Fruit fly (Drosophila melanogaster) whole organism, embryonic: ENCODE measurements around the gene Sk2.

Experiments used
- Bdp1 ChIP-seq: fragments of 200-800 bp; sonication (Bioruptor generic); optimal IDR thresholded peaks from 3 replicates; lab custom pipeline; 2016; ENCODE audit warnings: missing biosample characterization, missing genetic modification characterization
- CG1024 ChIP-seq: fragments of 200-800 bp; sonication (Bioruptor generic); IDR thresholded peaks from 2 replicates; pipeline ENCODE4 v1.3.6; 2022; ENCODE audit warnings: missing biosample characterization, missing genetic modification characterization
- CG10543 ChIP-seq: fragments of 200-800 bp; sonication (Bioruptor generic); optimal IDR thresholded peaks from 3 replicates; lab custom pipeline; 2017; ENCODE audit warnings: missing biosample characterization, mild to moderate bottlenecking, missing genetic modification characterization, moderate library complexity
- CG10565 ChIP-seq: fragments of 200-800 bp; sonication (Bioruptor generic); optimal IDR thresholded peaks from 3 replicates; lab custom pipeline; 2016; ENCODE audit warnings: missing biosample characterization, mild to moderate bottlenecking, missing genetic modification characterization
- CG11723 ChIP-seq: fragments of 200-800 bp; sonication (Bioruptor generic); optimal IDR thresholded peaks from 2 replicates; lab custom pipeline; 2017; ENCODE audit warnings: missing biosample characterization, mild to moderate bottlenecking, missing genetic modification characterization
- CG13424 ChIP-seq: fragments of 200-800 bp; sonication (Bioruptor generic); optimal IDR thresholded peaks from 2 replicates; lab custom pipeline; 2019; ENCODE audit warnings: missing biosample characterization, mild to moderate bottlenecking, missing genetic modification characterization, moderate library complexity
- CG13624 ChIP-seq: fragments of 200-800 bp; sonication (Bioruptor generic); optimal IDR thresholded peaks from 2 replicates; lab custom pipeline; 2016; ENCODE audit warnings: missing biosample characterization, missing genetic modification characterization
- CG13775 ChIP-seq: fragments of 200-800 bp; sonication (Bioruptor generic); optimal IDR thresholded peaks from 3 replicates; lab custom pipeline; 2017; ENCODE audit warnings: missing biosample characterization, mild to moderate bottlenecking, missing genetic modification characterization
- CG14050 ChIP-seq: fragments of 200-800 bp; sonication (Bioruptor generic); IDR thresholded peaks from 3 replicates; pipeline ENCODE4 v1.3.6; 2022; ENCODE audit warnings: missing biosample characterization, missing genetic modification characterization
- CG14860 ChIP-seq: fragments of 200-800 bp; sonication (Bioruptor generic); IDR thresholded peaks from 3 replicates; pipeline ENCODE4 v1.3.6; 2022; ENCODE audit warnings: missing biosample characterization, missing genetic modification characterization; ENCODE audit not compliant: partially characterized antibody
- CG15696 ChIP-seq: fragments of 200-800 bp; sonication (Bioruptor generic); optimal IDR thresholded peaks from 2 replicates; lab custom pipeline; 2019; ENCODE audit warnings: missing biosample characterization, mild to moderate bottlenecking, missing genetic modification characterization, moderate library complexity
- CG16813 ChIP-seq: fragments of 200-800 bp; sonication (Bioruptor generic); IDR thresholded peaks from 3 replicates; pipeline ENCODE4 v1.3.6; 2022; ENCODE audit warnings: missing biosample characterization, missing genetic modification characterization; ENCODE audit not compliant: partially characterized antibody
- CG17359 ChIP-seq: fragments of 200-800 bp; sonication (Bioruptor generic); optimal IDR thresholded peaks from 3 replicates; lab custom pipeline; 2018; ENCODE audit warnings: missing biosample characterization, mild to moderate bottlenecking, missing genetic modification characterization, moderate library complexity
- CG17385 ChIP-seq: fragments of 200-800 bp; sonication (Bioruptor generic); optimal IDR thresholded peaks from 3 replicates; lab custom pipeline; 2018; ENCODE audit warnings: missing biosample characterization, mild to moderate bottlenecking, missing genetic modification characterization
- CG1792 ChIP-seq: fragments of 200-800 bp; sonication (Bioruptor generic); optimal IDR thresholded peaks from 2 replicates; lab custom pipeline; 2016; ENCODE audit warnings: missing biosample characterization, missing genetic modification characterization
- CG1832 ChIP-seq: fragments of 200-800 bp; sonication (Bioruptor generic); optimal IDR thresholded peaks from 2 replicates; lab custom pipeline; 2017; ENCODE audit warnings: missing biosample characterization, mild to moderate bottlenecking, missing genetic modification characterization, inconsistent platforms
- CG2116 ChIP-seq: fragments of 200-800 bp; sonication (Bioruptor generic); optimal IDR thresholded peaks from 3 replicates; lab custom pipeline; 2018; ENCODE audit warnings: missing biosample characterization, mild to moderate bottlenecking, missing genetic modification characterization
- CG33557 ChIP-seq: fragments of 200-800 bp; sonication (Bioruptor generic); optimal IDR thresholded peaks from 2 replicates; lab custom pipeline; 2019; ENCODE audit warnings: missing biosample characterization, mild to moderate bottlenecking, missing genetic modification characterization, moderate library complexity
- CG3847 ChIP-seq: fragments of 200-800 bp; sonication (Bioruptor generic); IDR thresholded peaks from 2 replicates; pipeline ENCODE4 v1.3.6; 2022; ENCODE audit warnings: missing biosample characterization, missing genetic modification characterization
- CG5953 ChIP-seq: fragments of 200-800 bp; sonication (Bioruptor generic); IDR thresholded peaks from 2 replicates; pipeline ENCODE4 v1.3.6; 2022; ENCODE audit warnings: missing biosample characterization, missing genetic modification characterization
- CG7357 ChIP-seq: fragments of 200-800 bp; sonication (Bioruptor generic); IDR thresholded peaks from 3 replicates; pipeline ENCODE4 v1.3.6; 2022; ENCODE audit warnings: missing biosample characterization, missing genetic modification characterization
- CG8924 ChIP-seq: fragments of 200-800 bp; optimal IDR thresholded peaks from 3 replicates; lab custom pipeline; 2019; ENCODE audit warnings: missing biosample characterization, mild to moderate bottlenecking, missing genetic modification characterization, moderate library complexity
- CG9932 ChIP-seq: fragments of 200-800 bp; sonication (Bioruptor generic); IDR thresholded peaks from 2 replicates; pipeline ENCODE4 v1.3.6; 2022; ENCODE audit warnings: missing biosample characterization, missing genetic modification characterization
- CTCF ChIP-seq: fragments of 200-800 bp; sonication (Bioruptor generic); optimal IDR thresholded peaks from 2 replicates; lab custom pipeline; 2017; ENCODE audit warnings: missing biosample characterization, mild to moderate bottlenecking, missing genetic modification characterization, moderate library complexity
- Deaf1 ChIP-seq: fragments of 200-800 bp; optimal IDR thresholded peaks from 3 replicates; lab custom pipeline; 2019; ENCODE audit warnings: missing biosample characterization, mild to moderate bottlenecking, missing genetic modification characterization, moderate library complexity
- Dfd ChIP-seq, 2 experiments: fragments of >200 bp; optimal IDR thresholded peaks; 2 replicates each; lab custom pipeline; 2017; ENCODE audit warnings: missing biosample characterization in 2 of 2, missing genetic modification characterization in 2 of 2
- Ets97D ChIP-seq: fragments of 200-800 bp; sonication (Bioruptor generic); optimal IDR thresholded peaks from 3 replicates; lab custom pipeline; 2016; ENCODE audit warnings: missing biosample characterization, missing genetic modification characterization
- Fer3 ChIP-seq: fragments of 200-800 bp; sonication (Bioruptor generic); optimal IDR thresholded peaks from 2 replicates; lab custom pipeline; 2018; ENCODE audit warnings: missing biosample characterization, mild to moderate bottlenecking, missing genetic modification characterization, moderate library complexity
- GATAe ChIP-seq: fragments of 200-800 bp; sonication (Bioruptor generic); conservative IDR thresholded peaks from 2 replicates; pipeline ENCODE4 v1.3.6; 2022; ENCODE audit warnings: missing biosample characterization, missing genetic modification characterization
- HHEX ChIP-seq: fragments of 200-800 bp; sonication (Bioruptor generic); optimal IDR thresholded peaks from 3 replicates; lab custom pipeline; 2017; ENCODE audit warnings: missing biosample characterization, mild to moderate bottlenecking, missing genetic modification characterization, missing genetic modification reagents
- MESR4 ChIP-seq: fragments of 200-800 bp; sonication (Bioruptor generic); optimal IDR thresholded peaks from 2 replicates; lab custom pipeline; 2018; ENCODE audit warnings: missing biosample characterization, mild to moderate bottlenecking, missing genetic modification characterization, moderate library complexity
- Meics ChIP-seq: fragments of 200-800 bp; sonication (Bioruptor generic); optimal IDR thresholded peaks from 2 replicates; lab custom pipeline; 2017; ENCODE audit warnings: missing biosample characterization, mild to moderate bottlenecking, missing genetic modification characterization
- NC2α ChIP-seq: fragments of 200-800 bp; sonication (Bioruptor generic); optimal IDR thresholded peaks from 2 replicates; lab custom pipeline; 2016; ENCODE audit warnings: missing biosample characterization, missing genetic modification characterization
- NFAT ChIP-seq: fragments of 200-800 bp; sonication (Bioruptor generic); IDR thresholded peaks from 2 replicates; pipeline ENCODE4 v1.3.6; 2022; ENCODE audit warnings: missing biosample characterization, missing genetic modification characterization
- Vsx1 ChIP-seq: fragments of 200-800 bp; sonication (Bioruptor generic); optimal IDR thresholded peaks from 2 replicates; lab custom pipeline; 2017; ENCODE audit warnings: missing biosample characterization, mild to moderate bottlenecking, missing genetic modification characterization, missing genetic modification reagents
- ap ChIP-seq: fragments of 200-800 bp; sonication (Bioruptor generic); IDR thresholded peaks from 2 replicates; pipeline ENCODE4 v1.3.6; 2022; ENCODE audit warnings: missing biosample characterization, missing genetic modification characterization
- bowl ChIP-seq: fragments of 200-800 bp; sonication (Bioruptor generic); IDR thresholded peaks from 2 replicates; pipeline ENCODE4 v1.3.6; 2022; ENCODE audit warnings: missing biosample characterization, missing genetic modification characterization
- dan ChIP-seq: fragments of 200-800 bp; sonication (Bioruptor generic); IDR thresholded peaks from 2 replicates; pipeline ENCODE4 v1.3.6; 2022; ENCODE audit warnings: missing biosample characterization, missing genetic modification characterization
- esg ChIP-seq: fragments of 200-800 bp; sonication (Bioruptor generic); conservative IDR thresholded peaks from 2 replicates; pipeline ENCODE4 v1.3.6; 2022; ENCODE audit warnings: missing biosample characterization, missing genetic modification characterization
- repo ChIP-seq: fragments of 200-800 bp; sonication (Bioruptor generic); optimal IDR thresholded peaks from 2 replicates; lab custom pipeline; 2016; ENCODE audit warnings: missing biosample characterization, missing genetic modification characterization
- sd ChIP-seq: fragments of 200-800 bp; sonication (Bioruptor generic); optimal IDR thresholded peaks from 3 replicates; lab custom pipeline; 2018; ENCODE audit warnings: missing biosample characterization, mild to moderate bottlenecking, missing genetic modification characterization, moderate library complexity
- sim ChIP-seq: fragments of 200-800 bp; sonication (Bioruptor generic); IDR thresholded peaks from 2 replicates; pipeline ENCODE4 v1.3.6; 2022; ENCODE audit warnings: missing biosample characterization, missing genetic modification characterization
- slbo ChIP-seq: fragments of 200-800 bp; sonication (Bioruptor generic); IDR thresholded peaks from 2 replicates; pipeline ENCODE4 v1.3.6; 2022; ENCODE audit warnings: missing biosample characterization, missing genetic modification characterization
- slou ChIP-seq: fragments of 200-800 bp; sonication (Bioruptor generic); optimal IDR thresholded peaks from 3 replicates; lab custom pipeline; 2016; ENCODE audit warnings: missing biosample characterization, missing genetic modification characterization
- slp2 ChIP-seq: fragments of 200-800 bp; sonication (Bioruptor generic); optimal IDR thresholded peaks from 2 replicates; lab custom pipeline; 2016; ENCODE audit warnings: missing biosample characterization, missing genetic modification characterization
- stwl ChIP-seq: fragments of 200-800 bp; sonication (Bioruptor generic); optimal IDR thresholded peaks from 3 replicates; lab custom pipeline; 2018; ENCODE audit warnings: missing biosample characterization, mild to moderate bottlenecking, missing genetic modification characterization, moderate library complexity
- trh ChIP-seq: fragments of 200-800 bp; sonication (Bioruptor generic); optimal IDR thresholded peaks from 2 replicates; lab custom pipeline; 2016; ENCODE audit warnings: missing biosample characterization, missing genetic modification characterization
- unpg ChIP-seq: fragments of 200-800 bp; sonication (Bioruptor generic); optimal IDR thresholded peaks from 3 replicates; lab custom pipeline; 2018; ENCODE audit warnings: missing biosample characterization, mild to moderate bottlenecking, missing genetic modification characterization, moderate library complexity
- usp ChIP-seq: fragments of >200 bp; optimal IDR thresholded peaks from 2 replicates; lab custom pipeline; 2017; ENCODE audit warnings: missing biosample characterization, missing genetic modification characterization
- yki ChIP-seq: fragments of >200 bp; optimal IDR thresholded peaks from 3 replicates; lab custom pipeline; 2018

Sk2 gene

DNA sequence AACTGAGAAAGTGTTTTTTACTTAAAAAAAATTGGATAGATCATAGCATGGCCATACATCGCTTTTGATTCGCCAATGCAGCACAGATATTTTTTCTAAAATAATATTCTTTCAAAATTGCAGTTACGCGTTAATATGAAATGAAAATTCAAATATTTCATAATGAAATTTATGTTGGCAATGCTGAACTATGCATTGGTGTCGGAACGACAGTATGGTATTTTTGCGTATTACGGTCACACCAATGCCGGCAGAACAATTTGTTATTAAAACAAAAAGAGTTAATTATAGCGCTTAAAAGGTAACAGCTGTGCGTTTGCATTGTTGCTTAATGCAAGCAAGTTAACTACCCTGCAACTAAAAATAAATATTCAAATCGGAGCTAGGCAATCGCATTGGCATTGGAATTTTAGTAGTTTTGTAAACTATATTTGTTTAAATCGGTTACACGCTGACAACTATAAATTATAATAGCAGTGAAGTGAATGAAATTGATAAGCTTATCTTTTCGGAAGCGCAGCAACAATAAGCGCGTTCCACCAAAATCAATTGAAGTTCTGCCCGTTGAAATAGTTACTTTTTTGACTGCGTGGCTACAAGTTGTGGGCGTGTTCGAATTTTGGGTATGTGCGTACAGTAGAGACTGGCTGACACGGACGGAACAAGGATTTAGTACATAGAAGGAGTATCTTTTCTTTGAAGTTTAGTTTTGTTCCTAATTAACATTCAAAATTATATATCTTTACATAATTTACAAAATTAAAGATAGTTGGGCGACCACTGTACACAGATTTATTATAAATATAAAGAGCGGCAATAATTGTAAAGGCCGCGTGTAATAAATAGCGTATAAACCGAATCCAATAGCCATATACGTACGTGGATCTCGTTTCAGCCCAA lies 4.5 kb upstream of the Sk2 start, which contains the start of gene Prx4 (continued):
- TF ChIP-seq CG17385 (GFP tag; lab: Kevin White, UChicago) (peak; percentile 68), CG14860 (GFP tag; lab: Robert Waterston, UW) (no peak), Vsx1 (GFP tag; lab: Kevin White, UChicago) (peak; percentile 54), Deaf1 (tag; lab: Kevin White, UChicago) (peak; percentile 52), esg (GFP tag; lab: Robert Waterston, UW) (peak; percentile 70), Dfd (GFP tag; optimal IDR thresholded peaks at IDR 0.05; lab: Kevin White, UChicago) (no peak), CTCF (peak; percentile 9), CG1792 (GFP tag; lab: Kevin White, UChicago) (no peak), slbo (GFP tag; lab: Robert Waterston, UW) (peak; percentile 88), sd (tag; lab: Kevin White, UChicago) (peak; percentile 50), NFAT (peak; percentile 69), CG1024 (peak; percentile 60; the same call in 1 of the 2 replicates), repo (GFP tag; lab: Kevin White, UChicago) (no peak), MESR4 (peak; percentile 20), CG15696 (tag; lab: Kevin White, UChicago) (peak; percentile 24), unpg (GFP tag; lab: Kevin White, UChicago) (peak; percentile 84), dan (GFP tag; lab: Robert Waterston, UW) (no peak), CG8924 (tag; lab: Kevin White, UChicago) (peak; percentile 91), GATAe (GFP tag; lab: Robert Waterston, UW) (no peak), Fer3 (tag; lab: Kevin White, UChicago) (peak; percentile 81), CG10565 (no peak), Ets97D (no peak), CG13775 (GFP tag; lab: Kevin White, UChicago) (peak; percentile 62), CG33557 (GFP tag; lab: Kevin White, UChicago) (peak; percentile 23), usp (GFP tag; lab: Kevin White, UChicago) (no peak), NC2α (GFP tag; lab: Kevin White, UChicago) (no peak), Meics (GFP tag; lab: Kevin White, UChicago) (peak; percentile 66), slou (GFP tag; lab: Kevin White, UChicago) (no peak), CG1832 (no peak), CG3847 (GFP tag; lab: Robert Waterston, UW) (peak; percentile 56), slp2 (GFP tag; lab: Kevin White, UChicago) (peak; percentile 9), ap (GFP tag; lab: Robert Waterston, UW) (peak; percentile 65), trh (GFP tag; lab: Kevin White, UChicago) (no peak), stwl (tag; lab: Kevin White, UChicago) (peak; percentile 74), CG16813 (GFP tag; lab: Robert Waterston, UW) (no peak), CG17359 (tag; lab: Kevin White, UChicago) (peak; percentile 84), CG14050 (GFP tag; lab: Robert Waterston, UW) (peak; percentile 55), CG13424 (tag; lab: Kevin White, UChicago) (peak; percentile 64), CG11723 (no peak), CG2116 (GFP tag; lab: Kevin White, UChicago) (no peak), HHEX (GFP tag; lab: Kevin White, UChicago) (peak; percentile 54), CG7357 (GFP tag; lab: Robert Waterston, UW) (peak; percentile 44; the same call in 2 of the 3 replicates), CG5953 (peak; percentile 52; the same call in 1 of the 2 replicates), CG10543 (GFP tag; lab: Kevin White, UChicago) (no peak), CG9932 (GFP tag; lab: Robert Waterston, UW) (peak; percentile 74), Bdp1 (peak; percentile 30), bowl (peak; percentile 37; the same call in 1 of the 2 replicates), sim (GFP tag; lab: Robert Waterston, UW) (no peak), yki (no peak), CG13624 (GFP tag; lab: Kevin White, UChicago) (peak; percentile 26)
